Fruit fly (Drosophila melanogaster): ENCODE measurements around the gene Gapvd1.
A peak's percentile ranks its signal among the peaks of the same experiment; 100 is the strongest.

The Gapvd1 gene

dm6 chrX:11349780-11350179 lies 24.6 kb downstream of the Gapvd1 start, which contains the start of gene NdufV3 (continued):
- no peak for TF ChIP-seq Lim3 (GFP tag; IDR thresholded peaks at IDR 0.05)
- TF ChIP-seq slou (GFP tag; optimal IDR thresholded peaks at IDR 0.05), result no peak
- peak; percentile 28 for TF ChIP-seq grau (tag; optimal IDR thresholded peaks at IDR 0.05)
- TF ChIP-seq CG6689 (GFP tag; IDR thresholded peaks at IDR 0.05), result 0 out of 2 replicates have a peak, but pooled peaks have one; percentile 21
- no peak for TF ChIP-seq repo (GFP tag; optimal IDR thresholded peaks at IDR 0.05)
- no peak for TF ChIP-seq CG10274 (GFP tag; optimal IDR thresholded peaks at IDR 0.05)
- no peak for TF ChIP-seq dimm (GFP tag; IDR thresholded peaks at IDR 0.05)
- peak; percentile 57 for TF ChIP-seq Med (GFP tag)
- peak; percentile 31 for TF ChIP-seq Dp (GFP tag; optimal IDR thresholded peaks at IDR 0.05)
- TF ChIP-seq YL-1 (GFP tag; optimal IDR thresholded peaks at IDR 0.05), result no peak
- TF ChIP-seq CG1647 (GFP tag; optimal IDR thresholded peaks at IDR 0.05), result no peak
- peak; percentile 8 for TF ChIP-seq CG4617 (GFP tag; optimal IDR thresholded peaks at IDR 0.05; ENCODE audit: borderline replicate concordance)
- TF ChIP-seq CG31441 (GFP tag; IDR thresholded peaks at IDR 0.05), result no peak
- TF ChIP-seq Dll (GFP tag; IDR thresholded peaks at IDR 0.05; ENCODE audit: partially characterized antibody), result no peak
- TF ChIP-seq crp (GFP tag; optimal IDR thresholded peaks at IDR 0.05), result no peak
- no peak for TF ChIP-seq exex (tag; optimal IDR thresholded peaks at IDR 0.05)
- no peak for TF ChIP-seq CG8290 (GFP tag; optimal IDR thresholded peaks at IDR 0.05)
- peak in 1 of 2 experiments; percentile 69 for TF ChIP-seq CG8290 (tag; optimal IDR thresholded peaks at IDR 0.05)
- TF ChIP-seq esg (GFP tag; conservative IDR thresholded peaks at IDR 0.05), result no peak
- TF ChIP-seq zfh1 (GFP tag; IDR thresholded peaks at IDR 0.05), result no peak
- TF ChIP-seq pho (GFP tag; optimal IDR thresholded peaks at IDR 0.05), result no peak
- TF ChIP-seq CTCF (GFP tag; optimal IDR thresholded peaks at IDR 0.05), result no peak
- no peak for TF ChIP-seq CG12104 (GFP tag; optimal IDR thresholded peaks at IDR 0.05)
- TF ChIP-seq Taf1 (GFP tag; IDR thresholded peaks at IDR 0.05), result no peak
- TF ChIP-seq Dfd (GFP tag; optimal IDR thresholded peaks at IDR 0.05), result no peak
- no peak for TF ChIP-seq stc (GFP tag; IDR thresholded peaks at IDR 0.05)
- no peak for TF ChIP-seq pros (GFP tag; optimal IDR thresholded peaks at IDR 0.05)
- no peak for TF ChIP-seq stwl (tag; optimal IDR thresholded peaks at IDR 0.05)
- TF ChIP-seq CG4707 (GFP tag; optimal IDR thresholded peaks at IDR 0.05), result no peak
- TF ChIP-seq trh (GFP tag; optimal IDR thresholded peaks at IDR 0.05), result no peak
- 0 out of 3 replicates have a peak, but pooled peaks have one; percentile 33 for TF ChIP-seq ci (GFP tag; IDR thresholded peaks at IDR 0.05)
- TF ChIP-seq CG1603 (tag; optimal IDR thresholded peaks at IDR 0.05), result peak; percentile 35
- no peak for TF ChIP-seq sisA (GFP tag; IDR thresholded peaks at IDR 0.05)
- no peak for TF ChIP-seq Mad (GFP tag; optimal IDR thresholded peaks at IDR 0.05)
- TF ChIP-seq Asciz (GFP tag; optimal IDR thresholded peaks at IDR 0.05), result no peak
- TF ChIP-seq Fer1 (GFP tag; optimal IDR thresholded peaks at IDR 0.05), result no peak
- no peak for TF ChIP-seq toy (GFP tag; IDR thresholded peaks at IDR 0.05)
- no peak for TF ChIP-seq CG15269 (tag; optimal IDR thresholded peaks at IDR 0.05)
- no peak for TF ChIP-seq Oli (tag; optimal IDR thresholded peaks at IDR 0.05)
- no peak for TF ChIP-seq CG11085 (GFP tag; IDR thresholded peaks at IDR 0.05)
- no peak for TF ChIP-seq Nf-YC (tag; optimal IDR thresholded peaks at IDR 0.05)
- TF ChIP-seq maf-S (GFP tag; optimal IDR thresholded peaks at IDR 0.05), result no peak
- no peak for TF ChIP-seq fd64A (GFP tag; optimal IDR thresholded peaks at IDR 0.05)
- no peak for TF ChIP-seq CG12299 (tag; optimal IDR thresholded peaks at IDR 0.05)
- TF ChIP-seq zfh2 (GFP tag; optimal IDR thresholded peaks at IDR 0.05), result peak; percentile 20
- no peak for TF ChIP-seq sens (GFP tag)
- TF ChIP-seq CG18262 (tag; optimal IDR thresholded peaks at IDR 0.05), result no peak
- no peak for TF ChIP-seq Antp (GFP tag; optimal IDR thresholded peaks at IDR 0.05)
- no peak for TF ChIP-seq Atf-2 (GFP tag; optimal IDR thresholded peaks at IDR 0.05)
- TF ChIP-seq pnt (GFP tag; optimal IDR thresholded peaks at IDR 0.05), result no peak
- no peak for TF ChIP-seq CG14860 (GFP tag; IDR thresholded peaks at IDR 0.05; ENCODE audit: partially characterized antibody)
- TF ChIP-seq sc (optimal IDR thresholded peaks at IDR 0.05), result no peak
- no peak for TF ChIP-seq sc (GFP tag; optimal IDR thresholded peaks at IDR 0.05)
- no peak for TF ChIP-seq CG9609 (GFP tag; optimal IDR thresholded peaks at IDR 0.05)

Measured in whole organism, embryonic.